Fruit fly (Drosophila melanogaster) whole organism, pupa: ENCODE data around the gene Mf.

Source experiments
- CG10348 ChIP-seq: fragments of 200-800 bp; sonication (Bioruptor generic); IDR thresholded peaks from 2 replicates; pipeline ENCODE4 v1.3.6; 2022; ENCODE audit warnings: missing biosample characterization, missing genetic modification characterization
- CG12605 ChIP-seq: fragments of 200-800 bp; sonication (Bioruptor generic); IDR thresholded peaks from 2 replicates; pipeline ENCODE4 v1.3.6; 2022; ENCODE audit warnings: missing biosample characterization, missing genetic modification characterization
- CG13204 ChIP-seq: fragments of 200-800 bp; sonication (Bioruptor generic); optimal IDR thresholded peaks from 2 replicates; lab custom pipeline; 2018; ENCODE audit warnings: missing biosample characterization, mild to moderate bottlenecking, missing genetic modification characterization, moderate library complexity
- CG14655 ChIP-seq: fragments of 200-800 bp; sonication (Bioruptor generic); optimal IDR thresholded peaks from 3 replicates; lab custom pipeline; 2017; ENCODE audit warnings: mild to moderate bottlenecking, missing biosample characterization, missing genetic modification reagents, missing genetic modification characterization
- CG15710 ChIP-seq: fragments of 200-800 bp; sonication (Bioruptor generic); optimal IDR thresholded peaks from 2 replicates; lab custom pipeline; 2018; ENCODE audit warnings: missing biosample characterization, mild to moderate bottlenecking, missing genetic modification characterization, moderate library complexity
- CG17806 ChIP-seq: fragments of 200-800 bp; sonication (Bioruptor generic); optimal IDR thresholded peaks from 2 replicates; lab custom pipeline; 2018; ENCODE audit warnings: missing biosample characterization, mild to moderate bottlenecking, missing genetic modification characterization, moderate library complexity
- CG32121 ChIP-seq: fragments of 200-800 bp; sonication (Bioruptor generic); IDR thresholded peaks from 2 replicates; pipeline ENCODE4 v1.3.6; 2022; ENCODE audit warnings: missing biosample characterization, missing genetic modification characterization
- CG34367 ChIP-seq: fragments of 200-800 bp; sonication (Bioruptor generic); optimal IDR thresholded peaks from 2 replicates; lab custom pipeline; 2018; ENCODE audit warnings: missing biosample characterization, mild to moderate bottlenecking, missing genetic modification characterization
- CG4496 ChIP-seq: fragments of 200-800 bp; sonication (Bioruptor generic); IDR thresholded peaks from 3 replicates; pipeline ENCODE4 v1.3.6; 2022; ENCODE audit warnings: missing biosample characterization, missing genetic modification characterization
- CG8159 ChIP-seq: fragments of 200-800 bp; sonication (Bioruptor generic); optimal IDR thresholded peaks from 3 replicates; lab custom pipeline; 2018; ENCODE audit warnings: missing biosample characterization, mild to moderate bottlenecking, missing genetic modification characterization, moderate library complexity
- CG8301 ChIP-seq: fragments of 200-800 bp; sonication (Bioruptor generic); optimal IDR thresholded peaks from 2 replicates; lab custom pipeline; 2018; ENCODE audit warnings: missing biosample characterization, mild to moderate bottlenecking, missing genetic modification characterization
- CG9948 ChIP-seq: fragments of 200-800 bp; sonication (Bioruptor generic); optimal IDR thresholded peaks from 2 replicates; lab custom pipeline; 2018; ENCODE audit warnings: missing biosample characterization, mild to moderate bottlenecking, missing genetic modification characterization, moderate library complexity
- D1 ChIP-seq: fragments of 200-800 bp; sonication (Bioruptor generic); optimal IDR thresholded peaks from 2 replicates; lab custom pipeline; 2018; ENCODE audit warnings: missing biosample characterization, mild to moderate bottlenecking, missing genetic modification characterization, moderate library complexity
- EcR ChIP-seq: fragments of 200-800 bp; sonication (Bioruptor generic); optimal IDR thresholded peaks from 3 replicates; lab custom pipeline; 2019; ENCODE audit warnings: missing biosample characterization, missing genetic modification characterization, mild to moderate bottlenecking, moderate library complexity, missing genetic modification reagents
- Ets98B ChIP-seq: fragments of 200-800 bp; sonication (Bioruptor generic); IDR thresholded peaks from 2 replicates; pipeline ENCODE4 v1.3.6; 2022; ENCODE audit warnings: missing biosample characterization, missing genetic modification characterization
- Pif1A ChIP-seq: fragments of 200-800 bp; sonication (Bioruptor generic); optimal IDR thresholded peaks from 3 replicates; lab custom pipeline; 2016; ENCODE audit warnings: missing biosample characterization, missing genetic modification characterization
- Pif1B ChIP-seq: fragments of 200-800 bp; sonication (Bioruptor generic); optimal IDR thresholded peaks from 3 replicates; lab custom pipeline; 2016; ENCODE audit warnings: missing biosample characterization, missing genetic modification characterization
- Snoo ChIP-seq: fragments of 200-800 bp; sonication (Bioruptor generic); optimal IDR thresholded peaks from 3 replicates; lab custom pipeline; 2017; ENCODE audit warnings: missing biosample characterization, mild to moderate bottlenecking, missing genetic modification characterization, inconsistent platforms
- fd96Ca ChIP-seq: fragments of 200-800 bp; sonication (Bioruptor generic); IDR thresholded peaks from 3 replicates; pipeline ENCODE4 v1.3.6; 2022; ENCODE audit warnings: missing biosample characterization, missing genetic modification characterization
- gl ChIP-seq: fragments of 200-800 bp; sonication (Bioruptor generic); optimal IDR thresholded peaks from 2 replicates; lab custom pipeline; 2018; ENCODE audit warnings: missing biosample characterization, mild to moderate bottlenecking, missing genetic modification characterization
- rn ChIP-seq: fragments of 200-800 bp; sonication (Bioruptor generic); IDR thresholded peaks from 2 replicates; pipeline ENCODE4 v1.3.6; 2022; ENCODE audit warnings: missing biosample characterization, missing genetic modification characterization

The Mf gene

dm6 chr3R:15196134-15197034 lies 15.1 kb upstream of the Mf start, which contains the start of the genes Kpc1 and CG42542:
Gene Kpc1, minus strand, starts transcription at chr3R:15196210.
Gene CG42542, plus strand, starts transcription at chr3R:15196598.
- TF ChIP-seq gl (tag; lab: Kevin White, UChicago) (no peak), fd96Ca (0 out of 3 replicates have a peak, but pooled peaks have one; percentile 40), CG8159 (peak; percentile 58), CG17806 (peak; percentile 50), CG13204 (GFP tag; lab: Kevin White, UChicago) (no peak), Pif1A (GFP tag; lab: Kevin White, UChicago) (peak; percentile 10), EcR (no peak), CG10348 (GFP tag; lab: Robert Waterston, UW) (no peak), CG9948 (tag; lab: Kevin White, UChicago) (no peak), CG4496 (GFP tag; lab: Robert Waterston, UW) (peak; percentile 69), CG34367 (tag; lab: Kevin White, UChicago) (peak; percentile 30), D1 (tag; lab: Kevin White, UChicago) (no peak), CG12605 (GFP tag; lab: Robert Waterston, UW) (0 out of 2 replicates have a peak, but pooled peaks have one; percentile 23), Ets98B (no peak; the same call in none of the 2 replicates), CG14655 (GFP tag; lab: Kevin White, UChicago) (no peak), rn (GFP tag; lab: Robert Waterston, UW) (no peak), Pif1B (no peak), Snoo (tag; lab: Kevin White, UChicago) (no peak), CG32121 (peak; percentile 44; the same call in 1 of the 2 replicates), CG8301 (tag; lab: Kevin White, UChicago) (peak; percentile 29), CG15710 (tag; lab: Kevin White, UChicago) (peak; percentile 43)

- TF ChIP-seq CG32121 (0 out of 2 replicates have a peak, but pooled peaks have one; percentile 28), CG9948 (tag; lab: Kevin White, UChicago) (no peak)
Measured at dm6 chr3R:15177230-15177629, 4.1 kb downstream of the Mf start.

dm6 chr3R:15149772-15150512 lies 31.4 kb downstream of the Mf start, which contains the start of gene Gyc88E:
Gene Gyc88E, plus strand, starts transcription at chr3R:15150375.
- peak; percentile 61; the same call in 1 of the 3 replicates for TF ChIP-seq CG4496 (GFP tag; lab: Robert Waterston, UW)
- TF ChIP-seq CG32121, result no peak; the same call in 1 of the 2 replicates
- TF ChIP-seq gl (tag; lab: Kevin White, UChicago), result no peak
- peak; percentile 32; the same call in 1 of the 2 replicates for TF ChIP-seq Ets98B
- TF ChIP-seq Pif1A (GFP tag; lab: Kevin White, UChicago), result no peak

dm6 chr3R:15148562-15148961 lies 32.7 kb downstream of the Mf start:
- no peak for TF ChIP-seq CG14655 (GFP tag; lab: Kevin White, UChicago)
- TF ChIP-seq D1 (tag; lab: Kevin White, UChicago), result no peak
- TF ChIP-seq CG9948 (tag; lab: Kevin White, UChicago), result no peak
- no peak for TF ChIP-seq CG10348 (GFP tag; lab: Robert Waterston, UW)
- TF ChIP-seq CG8301 (tag; lab: Kevin White, UChicago), result no peak
- TF ChIP-seq CG34367 (tag; lab: Kevin White, UChicago), result no peak
- no peak for TF ChIP-seq Snoo (tag; lab: Kevin White, UChicago)
- no peak for TF ChIP-seq CG32121
- no peak for TF ChIP-seq Pif1B
- TF ChIP-seq CG15710 (tag; lab: Kevin White, UChicago), result no peak
- TF ChIP-seq CG12605 (GFP tag; lab: Robert Waterston, UW), result no peak
- no peak for TF ChIP-seq CG13204 (GFP tag; lab: Kevin White, UChicago)
- TF ChIP-seq CG8159, result no peak
- TF ChIP-seq gl (tag; lab: Kevin White, UChicago), result no peak
- no peak for TF ChIP-seq CG4496 (GFP tag; lab: Robert Waterston, UW)
- no peak for TF ChIP-seq fd96Ca
- no peak for TF ChIP-seq Pif1A (GFP tag; lab: Kevin White, UChicago)
- TF ChIP-seq rn (GFP tag; lab: Robert Waterston, UW), result no peak
- no peak for TF ChIP-seq EcR

- TF ChIP-seq Pif1A (GFP tag; lab: Kevin White, UChicago), result no peak
- TF ChIP-seq CG4496 (GFP tag; lab: Robert Waterston, UW), result no peak
- no peak for TF ChIP-seq CG9948 (tag; lab: Kevin White, UChicago)
- no peak for TF ChIP-seq EcR
- TF ChIP-seq fd96Ca, result no peak
- no peak for TF ChIP-seq D1 (tag; lab: Kevin White, UChicago)
- TF ChIP-seq CG14655 (GFP tag; lab: Kevin White, UChicago), result no peak
- no peak for TF ChIP-seq CG17806
- TF ChIP-seq Pif1B, result no peak
- TF ChIP-seq CG13204 (GFP tag; lab: Kevin White, UChicago), result no peak
- no peak for TF ChIP-seq CG10348 (GFP tag; lab: Robert Waterston, UW)
- no peak for TF ChIP-seq CG8159
- TF ChIP-seq CG8301 (tag; lab: Kevin White, UChicago), result no peak
- no peak for TF ChIP-seq gl (tag; lab: Kevin White, UChicago)
- TF ChIP-seq Snoo (tag; lab: Kevin White, UChicago), result no peak
- no peak for TF ChIP-seq rn (GFP tag; lab: Robert Waterston, UW)
Measured at dm6 chr3R:15147872-15148444, 33.4 kb downstream of the Mf start.
